Fruit fly (Drosophila melanogaster) whole organism, adult: ENCODE results near the gene CG14564.
A peak's percentile ranks its signal among the peaks of the same experiment; 100 is the strongest.

Experiments used
- CG11617 ChIP-seq: fragments of 200-800 bp; sonication (Bioruptor generic); optimal IDR thresholded peaks from 2 replicates; lab custom pipeline; 2017; ENCODE audit warnings: mild to moderate bottlenecking, missing biosample characterization, missing genetic modification reagents, missing genetic modification characterization
- CG12768 ChIP-seq: fragments of 200-800 bp; sonication (Bioruptor generic); optimal IDR thresholded peaks from 2 replicates; lab custom pipeline; 2017; ENCODE audit warnings: missing biosample characterization, missing genetic modification characterization, mild to moderate bottlenecking, moderate library complexity, missing genetic modification reagents
- CG14711 ChIP-seq: fragments of 200-800 bp; sonication (Bioruptor generic); optimal IDR thresholded peaks from 2 replicates; lab custom pipeline; 2018; ENCODE audit warnings: missing biosample characterization, mild to moderate bottlenecking, missing genetic modification characterization, moderate library complexity
- CG1620 ChIP-seq: fragments of 200-800 bp; sonication (Bioruptor generic); optimal IDR thresholded peaks from 2 replicates; lab custom pipeline; 2016; ENCODE audit warnings: missing biosample characterization, missing genetic modification characterization
- CG33017 ChIP-seq: fragments of 200-800 bp; sonication (Bioruptor generic); optimal IDR thresholded peaks from 2 replicates; lab custom pipeline; 2018; ENCODE audit warnings: missing biosample characterization, mild to moderate bottlenecking, missing genetic modification characterization, moderate library complexity
- CG5204 ChIP-seq: fragments of 200-800 bp; sonication (Bioruptor generic); optimal IDR thresholded peaks from 2 replicates; lab custom pipeline; 2016; ENCODE audit warnings: missing biosample characterization, missing genetic modification characterization
- CG7045 ChIP-seq: fragments of 200-800 bp; sonication (Bioruptor generic); optimal IDR thresholded peaks from 2 replicates; lab custom pipeline; 2017; ENCODE audit warnings: missing biosample characterization, mild to moderate bottlenecking, missing genetic modification characterization
- CG7101 ChIP-seq: fragments of 200-800 bp; sonication (Bioruptor generic); optimal IDR thresholded peaks from 2 replicates; lab custom pipeline; 2018; ENCODE audit warnings: missing biosample characterization, mild to moderate bottlenecking, missing genetic modification characterization, moderate library complexity
- Clk ChIP-seq: fragments of 200-800 bp; sonication (Bioruptor generic); optimal IDR thresholded peaks from 2 replicates; lab custom pipeline; 2017; ENCODE audit warnings: missing biosample characterization, missing genetic modification characterization
- Crg-1 ChIP-seq: fragments of 200-800 bp; sonication (Bioruptor generic); optimal IDR thresholded peaks from 2 replicates; lab custom pipeline; 2016; ENCODE audit warnings: missing biosample characterization, missing genetic modification characterization
- Hr96 ChIP-seq: fragments of 200-800 bp; sonication (Bioruptor generic); optimal IDR thresholded peaks from 2 replicates; lab custom pipeline; 2016; ENCODE audit warnings: missing biosample characterization, missing genetic modification characterization
- Mnt ChIP-seq: fragments of 200-800 bp; sonication (Bioruptor generic); optimal IDR thresholded peaks from 2 replicates; lab custom pipeline; 2016; ENCODE audit warnings: missing biosample characterization, mild to moderate bottlenecking, missing genetic modification characterization
- bab1 ChIP-seq: fragments of 200-800 bp; sonication (Bioruptor generic); optimal IDR thresholded peaks from 3 replicates; lab custom pipeline; 2019; ENCODE audit warnings: missing biosample characterization, mild to moderate bottlenecking, missing genetic modification characterization, moderate library complexity
- cic ChIP-seq: fragments of 200-800 bp; sonication (Bioruptor generic); optimal IDR thresholded peaks from 2 replicates; lab custom pipeline; 2017; ENCODE audit warnings: missing biosample characterization, mild to moderate bottlenecking, missing genetic modification characterization, moderate library complexity
- cnc ChIP-seq, 2 experiments: fragments of >200 bp; optimal IDR thresholded peaks; 2 replicates each; lab custom pipeline; 2017
- kay ChIP-seq: fragments of 200-800 bp; sonication (Bioruptor generic); peaks from one replicate; lab custom pipeline; 2016; ENCODE audit warnings: missing biosample characterization, missing genetic modification characterization, borderline replicate concordance
- ovo ChIP-seq: fragments of 200-800 bp; sonication (Bioruptor generic); optimal IDR thresholded peaks from 2 replicates; lab custom pipeline; 2016; ENCODE audit warnings: missing biosample characterization, missing genetic modification characterization
- pad ChIP-seq: fragments of 200-800 bp; sonication (Bioruptor generic); optimal IDR thresholded peaks from 3 replicates; lab custom pipeline; 2017; ENCODE audit warnings: missing biosample characterization, missing genetic modification characterization, mild to moderate bottlenecking, moderate library complexity, missing genetic modification reagents
- tj ChIP-seq: fragments of 200-800 bp; sonication (Bioruptor generic); optimal IDR thresholded peaks from 3 replicates; lab custom pipeline; 2017; ENCODE audit warnings: missing biosample characterization, mild to moderate bottlenecking, missing genetic modification characterization, moderate library complexity
- toe ChIP-seq: fragments of 200-800 bp; sonication (Bioruptor generic); optimal IDR thresholded peaks from 2 replicates; lab custom pipeline; 2016; ENCODE audit warnings: missing biosample characterization, missing genetic modification characterization

CG14564 gene

dm6 chr3L:21733799-21734198 is 23.2 kb upstream of the CG14564 start, which contains the start of gene CG14573:
Gene CG14573 (plus strand): TSS chr3L:21734099.
- TF ChIP-seq toe (GFP tag; lab: Kevin White, UChicago) (no peak), CG1620 (GFP tag; lab: Kevin White, UChicago) (no peak)

- TF ChIP-seq Hr96 = no peak
- TF ChIP-seq CG33017 (tag; lab: Kevin White, UChicago) = peak; percentile 28
- no peak for TF ChIP-seq kay (GFP tag; lab: Kevin White, UChicago)
- TF ChIP-seq CG7101 (tag; lab: Kevin White, UChicago) = peak; percentile 5
- TF ChIP-seq Mnt (GFP tag; lab: Kevin White, UChicago) = no peak
- no peak for TF ChIP-seq CG7045
- no peak for TF ChIP-seq pad
- no peak for TF ChIP-seq CG14711 (tag; lab: Kevin White, UChicago)
Observed at dm6 chr3L:21738175-21739016, 18.6 kb upstream of the CG14564 start, which contains the start of gene CG14567. Gene CG14567 (minus strand): TSS chr3L:21738430.

dm6 chr3L:21739017-21739730 is 17.8 kb upstream of the CG14564 start:
- no peak for TF ChIP-seq CG12768 (GFP tag; lab: Kevin White, UChicago)
- TF ChIP-seq toe (GFP tag; lab: Kevin White, UChicago) = no peak
- no peak for TF ChIP-seq Crg-1 (GFP tag; lab: Kevin White, UChicago)
- TF ChIP-seq CG5204 (GFP tag; lab: Kevin White, UChicago) = no peak
- no peak for TF ChIP-seq pad
- no peak for TF ChIP-seq bab1
- peak; percentile 53 for TF ChIP-seq kay (GFP tag; lab: Kevin White, UChicago)
- no peak for TF ChIP-seq CG1620 (GFP tag; lab: Kevin White, UChicago)
- no peak for TF ChIP-seq CG7101 (tag; lab: Kevin White, UChicago)

- TF ChIP-seq CG7101 (tag; lab: Kevin White, UChicago) (no peak), Mnt (GFP tag; lab: Kevin White, UChicago) (no peak), CG33017 (tag; lab: Kevin White, UChicago) (no peak), toe (GFP tag; lab: Kevin White, UChicago) (no peak), Clk (no peak), CG12768 (GFP tag; lab: Kevin White, UChicago) (no peak), cic (no peak), CG7045 (no peak), CG11617 (no peak), pad (no peak), bab1 (no peak), CG14711 (tag; lab: Kevin White, UChicago) (no peak)
Observed at dm6 chr3L:21740209-21740608, 16.7 kb upstream of the CG14564 start, which contains the start of gene CG14566. Gene CG14566 (minus strand): TSS chr3L:21740309.

- TF ChIP-seq CG33017 (tag; lab: Kevin White, UChicago) (no peak), pad (no peak), Hr96 (no peak), CG12768 (GFP tag; lab: Kevin White, UChicago) (no peak), CG7045 (no peak), Crg-1 (GFP tag; lab: Kevin White, UChicago) (no peak), bab1 (no peak)
Observed at dm6 chr3L:21741234-21741633, 15.7 kb upstream of the CG14564 start, which contains the start of gene CG14572. Gene CG14572 (plus strand): TSS chr3L:21741534.

dm6 chr3L:21744169-21744568 is 12.8 kb upstream of the CG14564 start, which contains the start of gene CG14565:
Gene CG14565 (minus strand): TSS chr3L:21744269.
- no peak for TF ChIP-seq Hr96
- no peak for TF ChIP-seq CG7045
- TF ChIP-seq toe (GFP tag; lab: Kevin White, UChicago) = no peak
- no peak for TF ChIP-seq CG11617
- no peak for TF ChIP-seq CG1620 (GFP tag; lab: Kevin White, UChicago)
- no peak for TF ChIP-seq Mnt (GFP tag; lab: Kevin White, UChicago)
- no peak for TF ChIP-seq cnc (optimal IDR thresholded peaks at IDR 0.05; lab: Kevin White, UChicago)
- TF ChIP-seq CG14711 (tag; lab: Kevin White, UChicago) = no peak
- no peak for TF ChIP-seq kay (GFP tag; lab: Kevin White, UChicago)
- TF ChIP-seq cic = no peak
- no peak for TF ChIP-seq bab1
- TF ChIP-seq CG7101 (tag; lab: Kevin White, UChicago) = no peak
- no peak for TF ChIP-seq Clk
- TF ChIP-seq pad = no peak
- TF ChIP-seq ovo (GFP tag; lab: Kevin White, UChicago) = no peak
- TF ChIP-seq Crg-1 (GFP tag; lab: Kevin White, UChicago) = no peak
- TF ChIP-seq tj (GFP tag; lab: Kevin White, UChicago) = no peak
- TF ChIP-seq CG33017 (tag; lab: Kevin White, UChicago) = no peak

- no peak for TF ChIP-seq CG33017 (tag; lab: Kevin White, UChicago)
- no peak for TF ChIP-seq CG7101 (tag; lab: Kevin White, UChicago)
- TF ChIP-seq ovo (GFP tag; lab: Kevin White, UChicago) = no peak
- TF ChIP-seq tj (GFP tag; lab: Kevin White, UChicago) = no peak
- TF ChIP-seq CG7045 = no peak
- no peak for TF ChIP-seq bab1
- TF ChIP-seq Clk = no peak
- TF ChIP-seq pad = no peak
- no peak for TF ChIP-seq cic
- TF ChIP-seq cnc (optimal IDR thresholded peaks at IDR 0.05; lab: Kevin White, UChicago) = no peak
- TF ChIP-seq Hr96 = no peak
- no peak for TF ChIP-seq toe (GFP tag; lab: Kevin White, UChicago)
- TF ChIP-seq Crg-1 (GFP tag; lab: Kevin White, UChicago) = no peak
- no peak for TF ChIP-seq kay (GFP tag; lab: Kevin White, UChicago)
- TF ChIP-seq CG14711 (tag; lab: Kevin White, UChicago) = no peak
- TF ChIP-seq CG11617 = no peak
- TF ChIP-seq CG1620 (GFP tag; lab: Kevin White, UChicago) = no peak
- no peak for TF ChIP-seq CG5204 (GFP tag; lab: Kevin White, UChicago)
- no peak for TF ChIP-seq Mnt (GFP tag; lab: Kevin White, UChicago)
Observed at dm6 chr3L:21765931-21766330, 9.0 kb downstream of the CG14564 start.
